Worm (Caenorhabditis elegans) whole organism, late embryonic: ENCODE data around the gene gcy-4.

Experiments
- C08G9.2 ChIP-seq: sonication (generic microtip); optimal IDR thresholded peaks from 2 replicates; lab custom pipeline; 2016; ENCODE audit warnings: mild to moderate bottlenecking, missing genetic modification characterization, moderate library complexity, missing compliant biosample characterization
- F13H6.1 ChIP-seq: sonication (generic microtip); optimal IDR thresholded peaks from 2 replicates; lab custom pipeline; 2016; ENCODE audit warnings: missing genetic modification characterization, missing compliant biosample characterization
- K09A11.1 ChIP-seq: sonication (generic microtip); optimal IDR thresholded peaks from 2 replicates; lab custom pipeline; 2017; ENCODE audit warnings: antibody characterized with exemption, mild to moderate bottlenecking, missing genetic modification characterization, missing compliant biosample characterization; ENCODE audit not compliant: insufficient read depth
- T23F11.4 ChIP-seq: fragments of 200-800 bp; sonication (Bioruptor generic); optimal IDR thresholded peaks from 2 replicates; lab custom pipeline; 2018; ENCODE audit warnings: mild to moderate bottlenecking, missing genetic modification characterization, missing compliant biosample characterization
- Y22D7AL.16 ChIP-seq: sonication (generic microtip); optimal IDR thresholded peaks from 2 replicates; lab custom pipeline; 2016; ENCODE audit warnings: missing genetic modification characterization, missing compliant biosample characterization
- ceh-18 ChIP-seq: sonication (generic microtip); optimal IDR thresholded peaks from 2 replicates; lab custom pipeline; 2016; ENCODE audit warnings: missing genetic modification characterization, missing compliant biosample characterization
- ceh-19 ChIP-seq: fragments of 200-800 bp; sonication (Bioruptor generic); optimal IDR thresholded peaks from 2 replicates; lab custom pipeline; 2018; ENCODE audit warnings: mild to moderate bottlenecking, missing genetic modification characterization, missing compliant biosample characterization
- ceh-22 ChIP-seq: sonication (generic microtip); optimal IDR thresholded peaks from 2 replicates; lab custom pipeline; 2017; ENCODE audit warnings: missing biosample characterization, missing genetic modification characterization
- ceh-24 ChIP-seq: sonication (generic microtip); optimal IDR thresholded peaks from 2 replicates; lab custom pipeline; 2016; ENCODE audit warnings: mild to moderate bottlenecking, missing genetic modification characterization, missing compliant biosample characterization
- ceh-31 ChIP-seq: sonication (generic microtip); optimal IDR thresholded peaks from 2 replicates; lab custom pipeline; 2016; ENCODE audit warnings: missing genetic modification characterization, missing compliant biosample characterization
- ceh-45 ChIP-seq: fragments of 200-800 bp; sonication (Bioruptor generic); IDR thresholded peaks from 2 replicates; pipeline ENCODE4 v1.3.6; 2022; ENCODE audit warnings: missing genetic modification reagents, missing genetic modification characterization, missing compliant biosample characterization
- ceh-48 ChIP-seq: sonication (generic microtip); optimal IDR thresholded peaks from 2 replicates; lab custom pipeline; 2016; ENCODE audit warnings: missing genetic modification characterization, inconsistent platforms, missing compliant biosample characterization
- ceh-6 ChIP-seq: fragments of 200-800 bp; sonication (Bioruptor generic); optimal IDR thresholded peaks from 2 replicates; lab custom pipeline; 2018; ENCODE audit warnings: mild to moderate bottlenecking, missing genetic modification characterization, missing compliant biosample characterization
- ceh-9 ChIP-seq: sonication (generic microtip); optimal IDR thresholded peaks from 2 replicates; lab custom pipeline; 2016; ENCODE audit warnings: mild to moderate bottlenecking, missing genetic modification characterization, inconsistent platforms, missing compliant biosample characterization
- dmd-4 ChIP-seq: sonication (generic microtip); optimal IDR thresholded peaks from 2 replicates; lab custom pipeline; 2016; ENCODE audit warnings: borderline replicate concordance, missing genetic modification characterization, missing compliant biosample characterization
- dve-1 ChIP-seq: sonication (generic microtip); optimal IDR thresholded peaks from 2 replicates; lab custom pipeline; 2017; ENCODE audit warnings: antibody characterized with exemption, mild to moderate bottlenecking, missing genetic modification characterization, missing compliant biosample characterization
- elt-4 ChIP-seq: sonication (generic microtip); optimal IDR thresholded peaks from 2 replicates; lab custom pipeline; 2016; ENCODE audit warnings: missing genetic modification characterization, missing compliant biosample characterization
- ets-4 ChIP-seq: sonication (generic microtip); optimal IDR thresholded peaks from 2 replicates; lab custom pipeline; 2016; ENCODE audit warnings: missing genetic modification characterization, missing compliant biosample characterization
- fax-1 ChIP-seq: sonication (generic microtip); optimal IDR thresholded peaks from 2 replicates; lab custom pipeline; 2016; ENCODE audit warnings: missing genotype, missing genetic modification characterization, missing compliant biosample characterization
- hlh-13 ChIP-seq: fragments of 200-800 bp; sonication (Bioruptor generic); optimal IDR thresholded peaks from 2 replicates; lab custom pipeline; 2018; ENCODE audit warnings: mild to moderate bottlenecking, missing genetic modification characterization, missing compliant biosample characterization
- mec-3 ChIP-seq: sonication (generic microtip); optimal IDR thresholded peaks from 2 replicates; lab custom pipeline; 2016; ENCODE audit warnings: borderline replicate concordance, missing genetic modification characterization, missing compliant biosample characterization
- nhr-11 ChIP-seq: fragments of 150-350 bp; optimal IDR thresholded peaks from 2 replicates; lab custom pipeline; 2014; ENCODE audit warnings: missing biosample characterization, missing genetic modification characterization
- nhr-232 ChIP-seq: sonication (generic microtip); optimal IDR thresholded peaks from 2 replicates; lab custom pipeline; 2016; ENCODE audit warnings: missing genetic modification characterization, missing compliant biosample characterization
- npax-4 ChIP-seq: sonication (generic microtip); optimal IDR thresholded peaks from 2 replicates; lab custom pipeline; 2016; ENCODE audit warnings: missing genetic modification characterization, missing compliant biosample characterization
- odd-2 ChIP-seq: sonication (generic microtip); optimal IDR thresholded peaks from 2 replicates; lab custom pipeline; 2017; ENCODE audit warnings: antibody characterized with exemption, mild to moderate bottlenecking, missing genetic modification characterization, missing compliant biosample characterization
- pag-3 ChIP-seq: sonication (generic microtip); optimal IDR thresholded peaks from 2 replicates; lab custom pipeline; 2016; ENCODE audit warnings: missing compliant biosample characterization, missing genetic modification characterization, borderline replicate concordance
- pat-9 ChIP-seq: fragments of 200-800 bp; sonication (Bioruptor generic); optimal IDR thresholded peaks from 2 replicates; lab custom pipeline; 2018; ENCODE audit warnings: mild to moderate bottlenecking, missing genetic modification characterization, moderate library complexity, missing compliant biosample characterization
- pha-2 ChIP-seq: sonication (generic microtip); optimal IDR thresholded peaks from 2 replicates; lab custom pipeline; 2017; ENCODE audit warnings: mild to moderate bottlenecking, missing genetic modification characterization, missing compliant biosample characterization
- pha-4 ChIP-seq: fragments of 150-350 bp; optimal IDR thresholded peaks from 2 replicates; lab custom pipeline; 2018; ENCODE audit warnings: missing biosample characterization, missing genetic modification reagents, missing genetic modification characterization
- pqm-1 ChIP-seq: sonication (generic microtip); optimal IDR thresholded peaks from 2 replicates; lab custom pipeline; 2016; ENCODE audit warnings: missing genetic modification characterization, missing compliant biosample characterization
- sox-2 ChIP-seq: fragments of 200-800 bp; sonication (Bioruptor generic); IDR thresholded peaks from 2 replicates; pipeline ENCODE4 v1.3.6; 2022; ENCODE audit warnings: missing genetic modification reagents, missing genetic modification characterization, missing compliant biosample characterization
- sox-4 ChIP-seq: sonication (generic microtip); optimal IDR thresholded peaks from 2 replicates; lab custom pipeline; 2017; ENCODE audit warnings: mild to moderate bottlenecking, missing genetic modification characterization, inconsistent platforms, missing compliant biosample characterization
- tbx-2 ChIP-seq: sonication (generic microtip); optimal IDR thresholded peaks from 2 replicates; lab custom pipeline; 2016; ENCODE audit warnings: missing genetic modification characterization, missing compliant biosample characterization
- ttx-3 ChIP-seq: sonication (generic microtip); optimal IDR thresholded peaks from 2 replicates; lab custom pipeline; 2016; ENCODE audit warnings: missing genetic modification reagents, missing genetic modification characterization, missing compliant biosample characterization
- unc-3 ChIP-seq, 2 experiments: fragments of 200-800 bp in 1 of 2; sonication (Bioruptor generic) in 1 of 2; sonication (generic microtip) in 1 of 2; conservative IDR thresholded peaks in 1 of 2; optimal IDR thresholded peaks in 1 of 2; 2 replicates each; pipeline versions ENCODE4 v1.3.6 to Lab custom; 2016 to 2022; ENCODE audit warnings: missing compliant biosample characterization in 2 of 2, missing genetic modification characterization in 2 of 2, missing genetic modification reagents in 1 of 2
- ztf-16 ChIP-seq: sonication (generic microtip); optimal IDR thresholded peaks from 2 replicates; lab custom pipeline; 2017; ENCODE audit warnings: missing genetic modification characterization, missing compliant biosample characterization

The gcy-4 gene

ce11 chrII:10317007-10317406 is 8.4 kb upstream of the gcy-4 start, which contains the start of gene M02G9.4:
TSS of gene M02G9.4 (plus strand) at chrII:10317307.
- TF ChIP-seq dve-1 (no peak), fax-1 (tag; lab: Kevin White, UChicago) (no peak), tbx-2 (no peak), ttx-3 (tag; lab: Kevin White, UChicago) (no peak), dmd-4 (tag; lab: Kevin White, UChicago) (no peak), sox-4 (tag; lab: Kevin White, UChicago) (no peak), ceh-6 (GFP tag; lab: Kevin White, UChicago) (no peak), ceh-19 (no peak), ceh-45 (GFP tag; lab: Robert Waterston, UW) (no peak), hlh-13 (GFP tag; lab: Kevin White, UChicago) (no peak), ztf-16 (tag; lab: Kevin White, UChicago) (no peak), sox-2 (GFP tag; lab: Robert Waterston, UW) (no peak)

ce11 chrII:10316119-10316518 is 7.5 kb upstream of the gcy-4 start, which contains the start of gene gcy-5:
TSS of gene gcy-5 (minus strand) at chrII:10316219.
- TF ChIP-seq pha-4 (tag; lab: Kevin White, UChicago) (no peak), ceh-9 (tag; lab: Kevin White, UChicago) (no peak), ets-4 (no peak), K09A11.1 (no peak), ceh-48 (no peak), mec-3 (tag; lab: Kevin White, UChicago) (no peak), odd-2 (tag; lab: Kevin White, UChicago) (no peak), ceh-31 (tag; lab: Kevin White, UChicago) (no peak), F13H6.1 (tag; lab: Kevin White, UChicago) (no peak), nhr-232 (no peak), unc-3 (GFP tag; conservative IDR thresholded peaks at IDR 0.05; lab: Robert Waterston, UW) (no peak), unc-3 (tag; optimal IDR thresholded peaks at IDR 0.05; lab: Kevin White, UChicago) (no peak), C08G9.2 (tag; lab: Kevin White, UChicago) (no peak)

- TF ChIP-seq ceh-6 (GFP tag; lab: Kevin White, UChicago) (no peak), ceh-22 (tag; lab: Kevin White, UChicago) (no peak), K09A11.1 (no peak), ztf-16 (tag; lab: Kevin White, UChicago) (no peak), mec-3 (tag; lab: Kevin White, UChicago) (no peak), ceh-19 (no peak), odd-2 (tag; lab: Kevin White, UChicago) (no peak), unc-3 (GFP tag; conservative IDR thresholded peaks at IDR 0.05; lab: Robert Waterston, UW) (no peak), unc-3 (tag; optimal IDR thresholded peaks at IDR 0.05; lab: Kevin White, UChicago) (no peak), pat-9 (tag; lab: Kevin White, UChicago) (no peak), ceh-18 (tag; lab: Kevin White, UChicago) (no peak), pha-2 (tag; lab: Kevin White, UChicago) (no peak), pag-3 (tag; lab: Kevin White, UChicago) (no peak), ceh-24 (tag; lab: Kevin White, UChicago) (no peak), Y22D7AL.16 (no peak), npax-4 (tag; lab: Kevin White, UChicago) (no peak), pqm-1 (tag; lab: Kevin White, UChicago) (no peak), T23F11.4 (GFP tag; lab: Kevin White, UChicago) (no peak)
Measured at ce11 chrII:10315252-10315651, 6.6 kb upstream of the gcy-4 start, which contains the start of gene idpp-8. TSS of gene idpp-8 (plus strand) at chrII:10315552.

- no peak for TF ChIP-seq ceh-19
- TF ChIP-seq npax-4 (tag; lab: Kevin White, UChicago): no peak
- no peak for TF ChIP-seq elt-4 (tag; lab: Kevin White, UChicago)
- no peak for TF ChIP-seq nhr-11 (tag; lab: Kevin White, UChicago)
Measured at ce11 chrII:10311973-10312372, 3.3 kb upstream of the gcy-4 start, which contains the start of gene srlf-34. TSS of gene srlf-34 (plus strand) at chrII:10312293.
